Fruit fly (Drosophila melanogaster): Measurements from ENCODE around the gene Btk.
A peak's percentile ranks its signal among the peaks of the same experiment; 100 is the strongest.

dm6 chr2L:8319858-8320525 lies 19.1 kb upstream of the Btk start, which contains the start of the genes mtsh and strat:
- TF ChIP-seq CG30431 (GFP tag; optimal IDR thresholded peaks at IDR 0.05) (no peak), tio (GFP tag; optimal IDR thresholded peaks at IDR 0.05) (no peak), CG8924 (tag; optimal IDR thresholded peaks at IDR 0.05) (peak; percentile 16), CG7839 (tag; optimal IDR thresholded peaks at IDR 0.05) (no peak), Fer3 (tag; optimal IDR thresholded peaks at IDR 0.05) (peak; percentile 73), esg (GFP tag; conservative IDR thresholded peaks at IDR 0.05) (no peak), schlank (tag; optimal IDR thresholded peaks at IDR 0.05) (peak; percentile 38), HLH4C (GFP tag; IDR thresholded peaks at IDR 0.05; ENCODE audit: partially characterized antibody) (peak; percentile 74), CG14965 (GFP tag; optimal IDR thresholded peaks at IDR 0.05; ENCODE audit: borderline replicate concordance) (no peak), gcm (GFP tag; optimal IDR thresholded peaks at IDR 0.05) (peak; percentile 40), CG16815 (GFP tag; optimal IDR thresholded peaks at IDR 0.05) (no peak), zen (tag; optimal IDR thresholded peaks at IDR 0.05) (peak; percentile 79), CG10654 (GFP tag; optimal IDR thresholded peaks at IDR 0.05) (peak; percentile 40)

Data from whole organism, embryonic.